Worm (Caenorhabditis elegans): ENCODE data around the gene grl-30.

The grl-30 gene

ce11 chrV:3530403-3530802, 25.7 kb upstream of the grl-30 start, which contains the start of gene srbc-66:
Gene srbc-66 (plus strand): TSS chrV:3530703.
- TF ChIP-seq flt-1 (GFP tag; IDR thresholded peaks at IDR 0.05), result no peak
- no peak for TF ChIP-seq ceh-13 (GFP tag; optimal IDR thresholded peaks at IDR 0.05)
- no peak for TF ChIP-seq tbx-11 (GFP tag; IDR thresholded peaks at IDR 0.05)
- no peak for TF ChIP-seq tbx-37 (GFP tag; conservative IDR thresholded peaks at IDR 0.05)
- TF ChIP-seq hmbx-1 (tag; optimal IDR thresholded peaks at IDR 0.05), result no peak
- no peak for TF ChIP-seq pes-1 (GFP tag; IDR thresholded peaks at IDR 0.05)
- TF ChIP-seq hnd-1 (tag; optimal IDR thresholded peaks at IDR 0.05), result no peak
- TF ChIP-seq F13C5.2 (tag; optimal IDR thresholded peaks at IDR 0.05), result no peak
- TF ChIP-seq ets-7 (tag; optimal IDR thresholded peaks at IDR 0.05), result no peak
- TF ChIP-seq B0310.2 (tag; optimal IDR thresholded peaks at IDR 0.05), result no peak

- TF ChIP-seq hnd-1 (tag; optimal IDR thresholded peaks at IDR 0.05) (no peak), hmbx-1 (tag; optimal IDR thresholded peaks at IDR 0.05) (no peak), B0310.2 (tag; optimal IDR thresholded peaks at IDR 0.05) (no peak), ets-7 (tag; optimal IDR thresholded peaks at IDR 0.05) (no peak), sea-1 (GFP tag; conservative IDR thresholded peaks at IDR 0.05) (no peak), aly-1 (tag; optimal IDR thresholded peaks at IDR 0.05) (no peak), tra-4 (tag; optimal IDR thresholded peaks at IDR 0.05) (no peak), tbx-37 (GFP tag; conservative IDR thresholded peaks at IDR 0.05) (no peak), ama-1 (optimal IDR thresholded peaks at IDR 0.05) (no peak), hmg-4 (GFP tag; optimal IDR thresholded peaks at IDR 0.05) (no peak)
Observed at ce11 chrV:3535260-3535659, 20.8 kb upstream of the grl-30 start, which contains the start of gene nhr-221. Gene nhr-221 (minus strand): TSS chrV:3535360.

ce11 chrV:3538307-3538706, 17.8 kb upstream of the grl-30 start, which contains the start of gene nhr-93:
Gene nhr-93 (minus strand): TSS chrV:3538407.
- TF ChIP-seq F13C5.2 (tag; optimal IDR thresholded peaks at IDR 0.05), result no peak

ce11 chrV:3541117-3541516, 15.0 kb upstream of the grl-30 start, which contains the start of gene srbc-67:
Gene srbc-67 (minus strand): TSS chrV:3541217.
- TF ChIP-seq hmg-4 (GFP tag; optimal IDR thresholded peaks at IDR 0.05), result no peak
- TF ChIP-seq tbx-37 (GFP tag; conservative IDR thresholded peaks at IDR 0.05), result no peak
- TF ChIP-seq F13C5.2 (tag; optimal IDR thresholded peaks at IDR 0.05), result no peak

ce11 chrV:3543344-3543743, 12.7 kb upstream of the grl-30 start, which contains the start of gene nhr-222:
Gene nhr-222 (minus strand): TSS chrV:3543444.
- TF ChIP-seq pes-1 (GFP tag; IDR thresholded peaks at IDR 0.05) (no peak), tbx-37 (GFP tag; conservative IDR thresholded peaks at IDR 0.05) (no peak), F13C5.2 (tag; optimal IDR thresholded peaks at IDR 0.05) (no peak), scrt-1 (GFP tag; IDR thresholded peaks at IDR 0.05) (no peak), ceh-13 (GFP tag; optimal IDR thresholded peaks at IDR 0.05) (no peak), flt-1 (GFP tag; IDR thresholded peaks at IDR 0.05) (no peak), aly-1 (tag; optimal IDR thresholded peaks at IDR 0.05) (no peak), hnd-1 (tag; optimal IDR thresholded peaks at IDR 0.05) (no peak), tbx-11 (GFP tag; IDR thresholded peaks at IDR 0.05) (no peak), ama-1 (optimal IDR thresholded peaks at IDR 0.05) (no peak), ets-7 (tag; optimal IDR thresholded peaks at IDR 0.05) (no peak), hmbx-1 (tag; optimal IDR thresholded peaks at IDR 0.05) (no peak), hmg-4 (GFP tag; optimal IDR thresholded peaks at IDR 0.05) (no peak)

- TF ChIP-seq hmg-4 (GFP tag; optimal IDR thresholded peaks at IDR 0.05), result no peak
- no peak for TF ChIP-seq F13C5.2 (tag; optimal IDR thresholded peaks at IDR 0.05)
- no peak for TF ChIP-seq flt-1 (GFP tag; IDR thresholded peaks at IDR 0.05)
- TF ChIP-seq sea-1 (GFP tag; conservative IDR thresholded peaks at IDR 0.05), result no peak
- no peak for TF ChIP-seq scrt-1 (GFP tag; IDR thresholded peaks at IDR 0.05)
- TF ChIP-seq hmbx-1 (tag; optimal IDR thresholded peaks at IDR 0.05), result no peak
- no peak for TF ChIP-seq hnd-1 (tag; optimal IDR thresholded peaks at IDR 0.05)
- TF ChIP-seq ceh-13 (GFP tag; optimal IDR thresholded peaks at IDR 0.05), result no peak
- TF ChIP-seq aly-1 (tag; optimal IDR thresholded peaks at IDR 0.05), result no peak
- no peak for TF ChIP-seq pes-1 (GFP tag; IDR thresholded peaks at IDR 0.05)
- TF ChIP-seq tbx-37 (GFP tag; conservative IDR thresholded peaks at IDR 0.05), result no peak
- no peak for TF ChIP-seq B0310.2 (tag; optimal IDR thresholded peaks at IDR 0.05)
- no peak for TF ChIP-seq ets-7 (tag; optimal IDR thresholded peaks at IDR 0.05)
- TF ChIP-seq tbx-11 (GFP tag; IDR thresholded peaks at IDR 0.05), result no peak
- no peak for TF ChIP-seq tra-4 (tag; optimal IDR thresholded peaks at IDR 0.05)
- no peak for TF ChIP-seq ama-1 (optimal IDR thresholded peaks at IDR 0.05)
- no peak for TF ChIP-seq ceh-36 (tag; optimal IDR thresholded peaks at IDR 0.05)
Observed at ce11 chrV:3546517-3546916, 9.6 kb upstream of the grl-30 start, which contains the start of gene srbc-68. Gene srbc-68 (minus strand): TSS chrV:3546617.

- TF ChIP-seq hmbx-1 (tag; optimal IDR thresholded peaks at IDR 0.05), result no peak
- no peak for TF ChIP-seq ceh-36 (tag; optimal IDR thresholded peaks at IDR 0.05)
- no peak for TF ChIP-seq scrt-1 (GFP tag; IDR thresholded peaks at IDR 0.05)
- TF ChIP-seq tra-4 (tag; optimal IDR thresholded peaks at IDR 0.05), result no peak
Observed at ce11 chrV:3548798-3549197, 7.3 kb upstream of the grl-30 start, which contains the start of gene srw-130. Gene srw-130 (minus strand): TSS chrV:3548898.

ce11 chrV:3549553-3549952, 6.5 kb upstream of the grl-30 start, which contains the start of gene sri-21:
Gene sri-21 (plus strand): TSS chrV:3549853.
- TF ChIP-seq hmg-4 (GFP tag; optimal IDR thresholded peaks at IDR 0.05) (no peak), tra-4 (tag; optimal IDR thresholded peaks at IDR 0.05) (no peak), scrt-1 (GFP tag; IDR thresholded peaks at IDR 0.05) (no peak), ama-1 (optimal IDR thresholded peaks at IDR 0.05) (no peak), tbx-11 (GFP tag; IDR thresholded peaks at IDR 0.05) (no peak), aly-1 (tag; optimal IDR thresholded peaks at IDR 0.05) (no peak), ceh-36 (tag; optimal IDR thresholded peaks at IDR 0.05) (no peak), B0310.2 (tag; optimal IDR thresholded peaks at IDR 0.05) (no peak), ceh-13 (GFP tag; optimal IDR thresholded peaks at IDR 0.05) (no peak), F13C5.2 (tag; optimal IDR thresholded peaks at IDR 0.05) (no peak), hnd-1 (tag; optimal IDR thresholded peaks at IDR 0.05) (no peak), pes-1 (GFP tag; IDR thresholded peaks at IDR 0.05) (no peak)
